Fruit fly (Drosophila melanogaster) whole organism, embryonic: Measurements from ENCODE around the gene CG10761.
A peak's percentile ranks its signal among the peaks of the same experiment; 100 is the strongest.

Source experiments
- ATbp ChIP-seq: fragments of 200-800 bp; sonication (Bioruptor generic); optimal IDR thresholded peaks from 2 replicates; lab custom pipeline; 2017; ENCODE audit warnings: missing biosample characterization, mild to moderate bottlenecking, missing genetic modification characterization, missing genetic modification reagents
- Asciz ChIP-seq: fragments of 200-800 bp; sonication (Bioruptor generic); optimal IDR thresholded peaks from 2 replicates; lab custom pipeline; 2017; ENCODE audit warnings: missing biosample characterization, mild to moderate bottlenecking, missing genetic modification characterization, missing genetic modification reagents
- Bgb ChIP-seq: fragments of 200-800 bp; sonication (Bioruptor generic); IDR thresholded peaks from 2 replicates; pipeline ENCODE4 v1.3.6; 2022; ENCODE audit warnings: missing biosample characterization, missing genetic modification characterization; ENCODE audit not compliant: partially characterized antibody
- CG10431 ChIP-seq: fragments of 200-800 bp; sonication (Bioruptor generic); optimal IDR thresholded peaks from 3 replicates; lab custom pipeline; 2018; ENCODE audit warnings: missing biosample characterization, mild to moderate bottlenecking, missing genetic modification characterization
- CG11398 ChIP-seq: fragments of 200-800 bp; sonication (Bioruptor generic); optimal IDR thresholded peaks from 2 replicates; lab custom pipeline; 2016; ENCODE audit warnings: missing biosample characterization, missing genetic modification characterization
- CG12219 ChIP-seq: fragments of 200-800 bp; sonication (Bioruptor generic); optimal IDR thresholded peaks from 3 replicates; lab custom pipeline; 2018; ENCODE audit warnings: missing biosample characterization, mild to moderate bottlenecking, missing genetic modification characterization
- CG12769 ChIP-seq: fragments of 200-800 bp; sonication (Bioruptor generic); optimal IDR thresholded peaks from 2 replicates; lab custom pipeline; 2019; ENCODE audit warnings: missing biosample characterization, mild to moderate bottlenecking, missing genetic modification characterization, moderate library complexity
- CG13894 ChIP-seq: fragments of 200-800 bp; sonication (Bioruptor generic); optimal IDR thresholded peaks from 3 replicates; lab custom pipeline; 2018; ENCODE audit warnings: missing biosample characterization, mild to moderate bottlenecking, missing genetic modification characterization, moderate library complexity
- CG14014 ChIP-seq: fragments of 200-800 bp; sonication (Bioruptor generic); IDR thresholded peaks from 2 replicates; pipeline ENCODE4 v1.3.6; 2022; ENCODE audit warnings: missing biosample characterization, missing genetic modification characterization
- CG1603 ChIP-seq: fragments of 200-800 bp; sonication (Bioruptor generic); optimal IDR thresholded peaks from 2 replicates; lab custom pipeline; 2019; ENCODE audit warnings: missing biosample characterization, mild to moderate bottlenecking, missing genetic modification characterization, moderate library complexity
- CG18011 ChIP-seq: fragments of 200-800 bp; sonication (Bioruptor generic); optimal IDR thresholded peaks from 2 replicates; lab custom pipeline; 2017; ENCODE audit warnings: missing biosample characterization, missing genetic modification characterization, mild to moderate bottlenecking, moderate library complexity, missing genotype
- CG2202 ChIP-seq: fragments of 200-800 bp; sonication (Bioruptor generic); optimal IDR thresholded peaks from 2 replicates; lab custom pipeline; 2018; ENCODE audit warnings: missing biosample characterization, mild to moderate bottlenecking, missing genetic modification characterization
- CG3065 ChIP-seq: fragments of 200-800 bp; sonication (Bioruptor generic); optimal IDR thresholded peaks from 2 replicates; lab custom pipeline; 2016; ENCODE audit warnings: missing biosample characterization, missing genetic modification characterization
- CG31441 ChIP-seq: fragments of 200-800 bp; sonication (Bioruptor generic); IDR thresholded peaks from 2 replicates; pipeline ENCODE4 v1.3.6; 2022; ENCODE audit warnings: missing biosample characterization, missing genetic modification characterization
- CG34224 ChIP-seq: fragments of 200-800 bp; sonication (Bioruptor generic); IDR thresholded peaks from 3 replicates; pipeline ENCODE4 v1.3.6; 2022; ENCODE audit warnings: missing biosample characterization, missing genetic modification characterization; ENCODE audit not compliant: partially characterized antibody
- CG6813 ChIP-seq: fragments of 200-800 bp; sonication (Bioruptor generic); optimal IDR thresholded peaks from 2 replicates; lab custom pipeline; 2017; ENCODE audit warnings: missing biosample characterization, missing genetic modification characterization, mild to moderate bottlenecking, moderate library complexity, missing genetic modification reagents
- CG8281 ChIP-seq: fragments of 200-800 bp; sonication (Bioruptor generic); optimal IDR thresholded peaks from 2 replicates; lab custom pipeline; 2018; ENCODE audit warnings: missing biosample characterization, mild to moderate bottlenecking, missing genetic modification characterization, moderate library complexity
- CG8290 ChIP-seq, 3 experiments: fragments of 200-800 bp; sonication (Bioruptor generic); optimal IDR thresholded peaks; 2 replicates each; lab custom pipeline; 2016 to 2019; ENCODE audit warnings: missing biosample characterization in 3 of 3, missing genetic modification characterization in 3 of 3, mild to moderate bottlenecking in 2 of 3, moderate library complexity in 1 of 3
- CG8478 ChIP-seq: fragments of >200 bp; optimal IDR thresholded peaks from 2 replicates; lab custom pipeline; 2018
- CoRest ChIP-seq: fragments of 200-800 bp; sonication (Bioruptor generic); optimal IDR thresholded peaks from 3 replicates; lab custom pipeline; 2018; ENCODE audit warnings: missing biosample characterization, mild to moderate bottlenecking, missing genetic modification characterization, moderate library complexity
- Dad ChIP-seq: fragments of 200-800 bp; sonication (Bioruptor generic); optimal IDR thresholded peaks from 3 replicates; lab custom pipeline; 2016; ENCODE audit warnings: missing biosample characterization, missing genetic modification characterization
- Dll ChIP-seq: fragments of 200-800 bp; sonication (Bioruptor generic); IDR thresholded peaks from 4 replicates; pipeline ENCODE4 v1.3.6; 2022; ENCODE audit warnings: missing biosample characterization, missing genetic modification characterization; ENCODE audit not compliant: partially characterized antibody
- Doc3 ChIP-seq: fragments of 200-800 bp; sonication (Bioruptor generic); IDR thresholded peaks from 3 replicates; pipeline ENCODE4 v1.3.6; 2022; ENCODE audit warnings: missing biosample characterization, missing genetic modification characterization; ENCODE audit not compliant: partially characterized antibody
- Eip74EF ChIP-seq, 2 experiments: fragments of 200-800 bp in 1 of 2; fragments of >200 bp in 1 of 2; sonication (Bioruptor generic) in 1 of 2; optimal IDR thresholded peaks; 2 replicates each; lab custom pipeline; 2017 to 2019; ENCODE audit warnings: missing biosample characterization in 2 of 2, missing genetic modification characterization in 2 of 2, mild to moderate bottlenecking in 1 of 2, moderate library complexity in 1 of 2
- Fer3 ChIP-seq: fragments of 200-800 bp; sonication (Bioruptor generic); optimal IDR thresholded peaks from 2 replicates; lab custom pipeline; 2018; ENCODE audit warnings: missing biosample characterization, mild to moderate bottlenecking, missing genetic modification characterization, moderate library complexity
- H2.0 ChIP-seq: fragments of 200-800 bp; sonication (Bioruptor generic); IDR thresholded peaks from 2 replicates; pipeline ENCODE4 v1.3.6; 2022; ENCODE audit warnings: missing biosample characterization, missing genetic modification characterization
- HLH4C ChIP-seq: fragments of 200-800 bp; sonication (Bioruptor generic); IDR thresholded peaks from 3 replicates; pipeline ENCODE4 v1.3.6; 2022; ENCODE audit warnings: missing biosample characterization, missing genetic modification characterization; ENCODE audit not compliant: partially characterized antibody
- Hmr ChIP-seq: fragments of 200-800 bp; sonication (Bioruptor generic); optimal IDR thresholded peaks from 3 replicates; lab custom pipeline; 2017; ENCODE audit warnings: mild to moderate bottlenecking, missing biosample characterization, missing genetic modification reagents, missing genetic modification characterization
- Hr51 ChIP-seq, 2 experiments: fragments of 200-800 bp; sonication (Bioruptor generic); optimal IDR thresholded peaks; 2 replicates in 1 of 2; 3 replicates in 1 of 2; lab custom pipeline; 2016 to 2018; ENCODE audit warnings: missing biosample characterization in 2 of 2, missing genetic modification characterization in 2 of 2, mild to moderate bottlenecking in 1 of 2, moderate library complexity in 1 of 2
- NFAT ChIP-seq: fragments of 200-800 bp; sonication (Bioruptor generic); IDR thresholded peaks from 2 replicates; pipeline ENCODE4 v1.3.6; 2022; ENCODE audit warnings: missing biosample characterization, missing genetic modification characterization
- Oaz ChIP-seq: fragments of 200-800 bp; sonication (Bioruptor generic); IDR thresholded peaks from 2 replicates; pipeline ENCODE4 v1.3.6; 2022; ENCODE audit warnings: missing biosample characterization, missing genetic modification characterization
- Ptx1 ChIP-seq: fragments of 200-800 bp; sonication (Bioruptor generic); IDR thresholded peaks from 2 replicates; pipeline ENCODE4 v1.3.6; 2022; ENCODE audit warnings: missing biosample characterization, missing genetic modification characterization
- Side ChIP-seq: fragments of 200-800 bp; sonication (Bioruptor generic); optimal IDR thresholded peaks from 2 replicates; lab custom pipeline; 2016; ENCODE audit warnings: missing biosample characterization, missing genetic modification characterization
- Xbp1 ChIP-seq: fragments of 200-800 bp; sonication (Bioruptor generic); optimal IDR thresholded peaks from 3 replicates; lab custom pipeline; 2016; ENCODE audit warnings: missing biosample characterization, mild to moderate bottlenecking, missing genetic modification characterization
- amos ChIP-seq: fragments of 200-800 bp; sonication (Bioruptor generic); IDR thresholded peaks from 2 replicates; pipeline ENCODE4 v1.3.6; 2022; ENCODE audit warnings: missing biosample characterization, missing genetic modification characterization; ENCODE audit not compliant: partially characterized antibody
- aop ChIP-seq: fragments of 200-800 bp; sonication (Bioruptor generic); IDR thresholded peaks from 2 replicates; pipeline ENCODE4 v1.3.6; 2022; ENCODE audit warnings: missing biosample characterization, missing genetic modification characterization
- cad ChIP-seq: fragments of >200 bp; optimal IDR thresholded peaks from 2 replicates; lab custom pipeline; 2017; ENCODE audit warnings: missing biosample characterization, missing genetic modification characterization
- cas ChIP-seq: fragments of 200-800 bp; sonication (Bioruptor generic); IDR thresholded peaks from 2 replicates; pipeline ENCODE4 v1.3.6; 2022; ENCODE audit warnings: missing biosample characterization, missing genetic modification characterization
- exex ChIP-seq: fragments of 200-800 bp; sonication (Bioruptor generic); optimal IDR thresholded peaks from 4 replicates; lab custom pipeline; 2018; ENCODE audit warnings: missing biosample characterization, mild to moderate bottlenecking, missing genetic modification characterization, moderate library complexity
- fd64A ChIP-seq: fragments of 200-800 bp; sonication (Bioruptor generic); optimal IDR thresholded peaks from 3 replicates; lab custom pipeline; 2018; ENCODE audit warnings: missing biosample characterization, mild to moderate bottlenecking, missing genetic modification characterization
- gcm ChIP-seq: fragments of 200-800 bp; sonication (Bioruptor generic); optimal IDR thresholded peaks from 2 replicates; lab custom pipeline; 2019; ENCODE audit warnings: missing biosample characterization, mild to moderate bottlenecking, missing genetic modification characterization, moderate library complexity
- her ChIP-seq: fragments of 200-800 bp; sonication (Bioruptor generic); optimal IDR thresholded peaks from 2 replicates; lab custom pipeline; 2016; ENCODE audit warnings: missing biosample characterization, missing genetic modification characterization
- kni ChIP-seq: fragments of 200-800 bp; sonication (Bioruptor generic); optimal IDR thresholded peaks from 3 replicates; lab custom pipeline; 2017; ENCODE audit warnings: mild to moderate bottlenecking, missing biosample characterization, missing genetic modification reagents, missing genetic modification characterization
- lab ChIP-seq: fragments of 200-800 bp; sonication (Bioruptor generic); optimal IDR thresholded peaks from 3 replicates; lab custom pipeline; 2017; ENCODE audit warnings: missing biosample characterization, missing genetic modification characterization, mild to moderate bottlenecking, moderate library complexity, missing genetic modification reagents
- org-1 ChIP-seq: fragments of 200-800 bp; sonication (Bioruptor generic); optimal IDR thresholded peaks from 2 replicates; lab custom pipeline; 2017; ENCODE audit warnings: missing biosample characterization, missing genetic modification characterization
- ro ChIP-seq: fragments of 200-800 bp; sonication (Bioruptor generic); IDR thresholded peaks from 2 replicates; pipeline ENCODE4 v1.3.6; 2022; ENCODE audit warnings: missing biosample characterization, missing genetic modification characterization
- sqz ChIP-seq: fragments of 200-800 bp; sonication (Bioruptor generic); optimal IDR thresholded peaks from 3 replicates; lab custom pipeline; 2018; ENCODE audit warnings: missing biosample characterization, mild to moderate bottlenecking, missing genetic modification characterization
- trem ChIP-seq: fragments of 200-800 bp; optimal IDR thresholded peaks from 3 replicates; lab custom pipeline; 2019; ENCODE audit warnings: missing biosample characterization, mild to moderate bottlenecking, missing genetic modification characterization, moderate library complexity

CG10761 gene

DNA sequence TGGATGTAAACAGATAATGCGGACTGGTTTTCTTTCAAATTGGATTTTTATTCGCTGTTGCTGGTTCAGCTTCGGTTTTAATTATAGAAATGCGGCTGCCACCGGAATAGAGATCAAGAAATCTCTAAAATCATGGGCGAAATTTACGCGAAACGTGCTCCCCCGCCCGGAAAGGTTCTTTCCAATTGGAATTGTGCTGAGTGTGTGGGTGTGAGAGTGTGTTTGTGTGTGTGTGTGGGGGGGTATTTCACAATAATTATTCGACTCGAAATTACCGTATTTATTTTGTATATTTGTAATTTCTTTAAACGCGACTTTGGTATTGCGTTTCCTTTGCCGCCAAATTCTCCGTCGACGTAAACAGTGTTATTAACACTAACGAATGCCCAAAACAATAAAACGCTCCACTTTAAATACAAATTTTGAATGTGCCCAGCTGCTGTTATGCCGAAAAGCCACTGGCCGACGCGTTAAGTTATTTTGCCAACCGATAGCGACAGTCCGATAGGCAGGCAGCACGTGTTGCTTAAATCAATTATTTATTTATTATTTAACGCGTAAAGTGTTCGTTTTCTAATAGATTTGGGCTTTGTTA lies 46.8 kb downstream of the CG10761 start, which contains the start of gene Gclc (continued):
- TF ChIP-seq Xbp1 (GFP tag; lab: Kevin White, UChicago), result no peak
- peak; percentile 54; the same call in 1 of the 2 replicates for TF ChIP-seq amos (GFP tag; lab: Robert Waterston, UW)
- TF ChIP-seq ro (GFP tag; lab: Robert Waterston, UW), result no peak
- peak in 1 of 2 experiments; percentile 1 for TF ChIP-seq Eip74EF (GFP tag; optimal IDR thresholded peaks at IDR 0.05; lab: Kevin White, UChicago)
- no peak for TF ChIP-seq CG31441 (GFP tag; lab: Robert Waterston, UW)
- TF ChIP-seq Bgb (GFP tag; lab: Robert Waterston, UW), result peak; percentile 11; the same call in 1 of the 2 replicates
- TF ChIP-seq cad (GFP tag; lab: Kevin White, UChicago), result no peak
- TF ChIP-seq Doc3 (GFP tag; lab: Robert Waterston, UW), result 0 out of 3 replicates have a peak, but pooled peaks have one; percentile 35
- no peak for TF ChIP-seq her (GFP tag; lab: Kevin White, UChicago)
- no peak for TF ChIP-seq CG18011 (GFP tag; lab: Kevin White, UChicago)
- no peak for TF ChIP-seq CG8478 (lab: Kevin White, UChicago)
- TF ChIP-seq CG1603, result peak; percentile 42
- no peak for TF ChIP-seq cas (GFP tag; lab: Robert Waterston, UW)
- TF ChIP-seq Oaz (GFP tag; lab: Robert Waterston, UW), result no peak
- no peak for TF ChIP-seq ATbp (GFP tag; lab: Kevin White, UChicago)
- peak; percentile 34; the same call in 1 of the 3 replicates for TF ChIP-seq HLH4C (GFP tag; lab: Robert Waterston, UW)
- no peak for TF ChIP-seq Side (GFP tag; lab: Kevin White, UChicago)
- no peak for TF ChIP-seq sqz (GFP tag; lab: Kevin White, UChicago)
- TF ChIP-seq Asciz (GFP tag; lab: Kevin White, UChicago), result no peak
- TF ChIP-seq Hr51 (GFP tag; optimal IDR thresholded peaks at IDR 0.05; lab: Kevin White, UChicago), result no peak
- TF ChIP-seq Ptx1 (GFP tag; lab: Robert Waterston, UW), result no peak
- no peak for TF ChIP-seq aop (GFP tag; lab: Robert Waterston, UW)
- no peak for TF ChIP-seq Fer3 (tag; lab: Kevin White, UChicago)
- peak; percentile 28 for TF ChIP-seq exex (tag; lab: Kevin White, UChicago)
- TF ChIP-seq CG6813 (GFP tag; lab: Kevin White, UChicago), result peak; percentile 19
- no peak for TF ChIP-seq Dad
- peak; percentile 31 for TF ChIP-seq trem
- TF ChIP-seq CG8281 (tag; lab: Kevin White, UChicago), result no peak
- no peak for TF ChIP-seq CG14014 (GFP tag; lab: Robert Waterston, UW)
- TF ChIP-seq NFAT (GFP tag; lab: Robert Waterston, UW), result 0 out of 2 replicates have a peak, but pooled peaks have one; percentile 23
- TF ChIP-seq fd64A (GFP tag; lab: Kevin White, UChicago), result no peak
- TF ChIP-seq org-1 (GFP tag; lab: Kevin White, UChicago), result no peak
- TF ChIP-seq CG12769 (tag; lab: Kevin White, UChicago), result peak; percentile 36
- TF ChIP-seq CG11398 (GFP tag; lab: Kevin White, UChicago), result no peak
- no peak for TF ChIP-seq CG2202 (tag; lab: Kevin White, UChicago)
- peak; percentile 50 for TF ChIP-seq Hmr
- TF ChIP-seq lab (GFP tag; lab: Kevin White, UChicago), result peak; percentile 24
- no peak for TF ChIP-seq gcm (GFP tag; lab: Kevin White, UChicago)
- TF ChIP-seq CG3065 (GFP tag; lab: Kevin White, UChicago), result no peak
- TF ChIP-seq H2.0, result no peak
- TF ChIP-seq CG12219, result no peak
- no peak for TF ChIP-seq kni (GFP tag; lab: Kevin White, UChicago)
- no peak for TF ChIP-seq CG10431 (GFP tag; lab: Kevin White, UChicago)
- TF ChIP-seq CG34224 (GFP tag; lab: Robert Waterston, UW), result peak; percentile 40; the same call in 1 of the 3 replicates
- TF ChIP-seq CoRest (tag; lab: Kevin White, UChicago), result no peak
- peak; percentile 50; the same call in 1 of the 4 replicates for TF ChIP-seq Dll (GFP tag; lab: Robert Waterston, UW)
- no peak for TF ChIP-seq CG8290 (GFP tag; optimal IDR thresholded peaks at IDR 0.05; lab: Kevin White, UChicago)
- TF ChIP-seq CG8290 (tag; optimal IDR thresholded peaks at IDR 0.05; lab: Kevin White, UChicago), result peak in 1 of 2 experiments; percentile 13
- TF ChIP-seq CG13894 (tag; lab: Kevin White, UChicago), result peak; percentile 31
